Fruit fly (Drosophila melanogaster) whole organism, embryonic: ENCODE results near the gene Eig71Eg.

ENCODE experiments used
- Atf3 ChIP-seq: fragments of 200-800 bp; sonication (Bioruptor generic); optimal IDR thresholded peaks from 3 replicates; lab custom pipeline; 2016; ENCODE audit warnings: missing biosample characterization, missing genetic modification characterization
- Atf6 ChIP-seq: fragments of 200-800 bp; sonication (Bioruptor generic); IDR thresholded peaks from 2 replicates; pipeline ENCODE4 v1.3.6; 2022; ENCODE audit warnings: missing biosample characterization, missing genetic modification characterization
- Bdp1 ChIP-seq: fragments of 200-800 bp; sonication (Bioruptor generic); optimal IDR thresholded peaks from 3 replicates; lab custom pipeline; 2016; ENCODE audit warnings: missing biosample characterization, missing genetic modification characterization
- CG11398 ChIP-seq: fragments of 200-800 bp; sonication (Bioruptor generic); optimal IDR thresholded peaks from 2 replicates; lab custom pipeline; 2016; ENCODE audit warnings: missing biosample characterization, missing genetic modification characterization
- CG12744 ChIP-seq: fragments of 200-800 bp; sonication (Bioruptor generic); optimal IDR thresholded peaks from 2 replicates; lab custom pipeline; 2016; ENCODE audit warnings: missing biosample characterization, missing genetic modification characterization
- CG13296 ChIP-seq: fragments of 200-800 bp; sonication (Bioruptor generic); optimal IDR thresholded peaks from 3 replicates; lab custom pipeline; 2018; ENCODE audit warnings: missing biosample characterization, mild to moderate bottlenecking, missing genetic modification characterization
- CG13894 ChIP-seq: fragments of 200-800 bp; sonication (Bioruptor generic); optimal IDR thresholded peaks from 3 replicates; lab custom pipeline; 2018; ENCODE audit warnings: missing biosample characterization, mild to moderate bottlenecking, missing genetic modification characterization, moderate library complexity
- CG14710 ChIP-seq: fragments of 200-800 bp; sonication (Bioruptor generic); optimal IDR thresholded peaks from 3 replicates; lab custom pipeline; 2019; ENCODE audit warnings: missing biosample characterization, mild to moderate bottlenecking, missing genetic modification characterization, moderate library complexity
- CG14965 ChIP-seq: fragments of 200-800 bp; sonication (Bioruptor generic); optimal IDR thresholded peaks from 2 replicates; lab custom pipeline; 2016; ENCODE audit warnings: missing biosample characterization, missing genetic modification characterization, borderline replicate concordance
- CG15696 ChIP-seq: fragments of 200-800 bp; sonication (Bioruptor generic); optimal IDR thresholded peaks from 2 replicates; lab custom pipeline; 2019; ENCODE audit warnings: missing biosample characterization, mild to moderate bottlenecking, missing genetic modification characterization, moderate library complexity
- CG1647 ChIP-seq: fragments of 200-800 bp; sonication (Bioruptor generic); optimal IDR thresholded peaks from 3 replicates; lab custom pipeline; 2016; ENCODE audit warnings: missing biosample characterization, missing genetic modification characterization
- CG16815 ChIP-seq: fragments of 200-800 bp; sonication (Bioruptor generic); optimal IDR thresholded peaks from 3 replicates; lab custom pipeline; 2017; ENCODE audit warnings: missing biosample characterization, mild to moderate bottlenecking, missing genetic modification characterization
- CG3163 ChIP-seq: fragments of 200-800 bp; sonication (Bioruptor generic); optimal IDR thresholded peaks from 3 replicates; lab custom pipeline; 2016; ENCODE audit warnings: missing biosample characterization, missing genetic modification characterization
- CG33213 ChIP-seq: fragments of 200-800 bp; sonication (Bioruptor generic); optimal IDR thresholded peaks from 3 replicates; lab custom pipeline; 2016; ENCODE audit warnings: missing biosample characterization, missing genetic modification characterization
- CG33557 ChIP-seq: fragments of 200-800 bp; sonication (Bioruptor generic); optimal IDR thresholded peaks from 2 replicates; lab custom pipeline; 2019; ENCODE audit warnings: missing biosample characterization, mild to moderate bottlenecking, missing genetic modification characterization, moderate library complexity
- CG42726 ChIP-seq: fragments of 200-800 bp; sonication (Bioruptor generic); IDR thresholded peaks from 2 replicates; pipeline ENCODE4 v1.3.6; 2022; ENCODE audit warnings: missing biosample characterization, missing genetic modification characterization; ENCODE audit not compliant: partially characterized antibody
- CG4424 ChIP-seq: fragments of 200-800 bp; sonication (Bioruptor generic); optimal IDR thresholded peaks from 3 replicates; lab custom pipeline; 2016; ENCODE audit warnings: missing biosample characterization, missing genetic modification characterization
- CG4707 ChIP-seq: fragments of 200-800 bp; sonication (Bioruptor generic); optimal IDR thresholded peaks from 2 replicates; lab custom pipeline; 2018; ENCODE audit warnings: missing biosample characterization, mild to moderate bottlenecking, missing genetic modification characterization, moderate library complexity
- CG6683 ChIP-seq: fragments of 200-800 bp; sonication (Bioruptor generic); optimal IDR thresholded peaks from 2 replicates; lab custom pipeline; 2017; ENCODE audit warnings: missing biosample characterization, mild to moderate bottlenecking, missing genetic modification characterization, missing genetic modification reagents
- CG7928 ChIP-seq: fragments of 200-800 bp; sonication (Bioruptor generic); optimal IDR thresholded peaks from 2 replicates; lab custom pipeline; 2017; ENCODE audit warnings: missing biosample characterization, mild to moderate bottlenecking, missing genetic modification characterization
- CG8478 ChIP-seq: fragments of >200 bp; optimal IDR thresholded peaks from 2 replicates; lab custom pipeline; 2018
- CG8944 ChIP-seq: fragments of 200-800 bp; sonication (Bioruptor generic); optimal IDR thresholded peaks from 3 replicates; lab custom pipeline; 2016; ENCODE audit warnings: missing biosample characterization, missing genetic modification characterization
- CG9215 ChIP-seq: fragments of 200-800 bp; sonication (Bioruptor generic); IDR thresholded peaks from 2 replicates; pipeline ENCODE4 v1.3.6; 2022; ENCODE audit warnings: missing biosample characterization, missing genetic modification characterization
- CG9817 ChIP-seq: fragments of 200-800 bp; sonication (Bioruptor generic); optimal IDR thresholded peaks from 2 replicates; lab custom pipeline; 2018; ENCODE audit warnings: missing biosample characterization, mild to moderate bottlenecking, missing genetic modification characterization, moderate library complexity
- CTCF ChIP-seq: fragments of 200-800 bp; sonication (Bioruptor generic); optimal IDR thresholded peaks from 2 replicates; lab custom pipeline; 2017; ENCODE audit warnings: missing biosample characterization, mild to moderate bottlenecking, missing genetic modification characterization, moderate library complexity
- D19A ChIP-seq: fragments of 200-800 bp; optimal IDR thresholded peaks from 3 replicates; lab custom pipeline; 2019; ENCODE audit warnings: missing biosample characterization, mild to moderate bottlenecking, missing genetic modification characterization, moderate library complexity
- Hr78 ChIP-seq, 2 experiments: fragments of 200-800 bp in 1 of 2; fragments of >200 bp in 1 of 2; sonication (Bioruptor generic) in 1 of 2; optimal IDR thresholded peaks; 2 replicates each; lab custom pipeline; 2017 to 2019; ENCODE audit warnings: missing biosample characterization in 2 of 2, missing genetic modification characterization in 2 of 2, mild to moderate bottlenecking in 1 of 2, moderate library complexity in 1 of 2
- Nf-YB ChIP-seq: fragments of 200-800 bp; sonication (Bioruptor generic); optimal IDR thresholded peaks from 3 replicates; lab custom pipeline; 2019; ENCODE audit warnings: missing biosample characterization, mild to moderate bottlenecking, missing genetic modification characterization, moderate library complexity
- NfI ChIP-seq: fragments of 200-800 bp; sonication (Bioruptor generic); optimal IDR thresholded peaks from 3 replicates; lab custom pipeline; 2018; ENCODE audit warnings: missing biosample characterization, mild to moderate bottlenecking, missing genetic modification characterization, moderate library complexity
- Oaz ChIP-seq: fragments of 200-800 bp; sonication (Bioruptor generic); IDR thresholded peaks from 2 replicates; pipeline ENCODE4 v1.3.6; 2022; ENCODE audit warnings: missing biosample characterization, missing genetic modification characterization
- Side ChIP-seq: fragments of 200-800 bp; sonication (Bioruptor generic); optimal IDR thresholded peaks from 2 replicates; lab custom pipeline; 2016; ENCODE audit warnings: missing biosample characterization, missing genetic modification characterization
- Six4 ChIP-seq: fragments of 200-800 bp; sonication (Bioruptor generic); optimal IDR thresholded peaks from 2 replicates; lab custom pipeline; 2016; ENCODE audit warnings: missing biosample characterization, missing genetic modification characterization
- Taf1 ChIP-seq: fragments of 200-800 bp; sonication (Bioruptor generic); IDR thresholded peaks from 2 replicates; pipeline ENCODE4 v1.3.6; 2022; ENCODE audit warnings: missing biosample characterization, missing genetic modification characterization
- Tbp ChIP-seq: fragments of >200 bp; optimal IDR thresholded peaks from 2 replicates; lab custom pipeline; 2018; ENCODE audit warnings: missing biosample characterization, missing genetic modification characterization
- az2 ChIP-seq: fragments of 200-800 bp; sonication (Bioruptor generic); optimal IDR thresholded peaks from 3 replicates; lab custom pipeline; 2016; ENCODE audit warnings: missing biosample characterization, missing genetic modification characterization
- cg ChIP-seq: fragments of 200-800 bp; sonication (Bioruptor generic); optimal IDR thresholded peaks from 3 replicates; lab custom pipeline; 2019; ENCODE audit warnings: missing biosample characterization, mild to moderate bottlenecking, missing genetic modification characterization, moderate library complexity
- danr ChIP-seq: fragments of 200-800 bp; sonication (Bioruptor generic); IDR thresholded peaks from 2 replicates; pipeline ENCODE4 v1.3.6; 2022; ENCODE audit warnings: missing biosample characterization, missing genetic modification characterization
- fu2 ChIP-seq: fragments of 200-800 bp; sonication (Bioruptor generic); optimal IDR thresholded peaks from 2 replicates; lab custom pipeline; 2016; ENCODE audit warnings: missing biosample characterization, missing genetic modification characterization
- gro ChIP-seq: fragments of 200-800 bp; sonication (Bioruptor generic); optimal IDR thresholded peaks from 2 replicates; lab custom pipeline; 2016; ENCODE audit warnings: missing biosample characterization, missing genetic modification characterization
- gsb-n ChIP-seq: fragments of 200-800 bp; sonication (Bioruptor generic); optimal IDR thresholded peaks from 3 replicates; lab custom pipeline; 2018; ENCODE audit warnings: missing biosample characterization, mild to moderate bottlenecking, missing genetic modification characterization
- hth ChIP-seq: fragments of >200 bp; optimal IDR thresholded peaks from 2 replicates; lab custom pipeline; 2017; ENCODE audit warnings: inconsistent platforms
- lmd ChIP-seq: fragments of 200-800 bp; sonication (Bioruptor generic); IDR thresholded peaks from 2 replicates; pipeline ENCODE4 v1.3.6; 2022; ENCODE audit warnings: missing biosample characterization, missing genetic modification characterization
- luna ChIP-seq: fragments of 200-800 bp; sonication (Bioruptor generic); optimal IDR thresholded peaks from 2 replicates; lab custom pipeline; 2016; ENCODE audit warnings: missing biosample characterization, missing genetic modification characterization
- mam ChIP-seq: fragments of 200-800 bp; sonication (Bioruptor generic); optimal IDR thresholded peaks from 3 replicates; lab custom pipeline; 2016; ENCODE audit warnings: missing biosample characterization, missing genetic modification characterization
- oc ChIP-seq: fragments of 200-800 bp; sonication (Bioruptor generic); optimal IDR thresholded peaks from 2 replicates; lab custom pipeline; 2018; ENCODE audit warnings: missing biosample characterization, mild to moderate bottlenecking, missing genetic modification characterization, moderate library complexity
- otp ChIP-seq: fragments of 200-800 bp; sonication (Bioruptor generic); IDR thresholded peaks from 3 replicates; pipeline ENCODE4, ENCODE4 v1.3.6; 2022; ENCODE audit warnings: missing biosample characterization, missing genetic modification characterization
- phol ChIP-seq: fragments of 200-800 bp; sonication (Bioruptor generic); optimal IDR thresholded peaks from 3 replicates; lab custom pipeline; 2018; ENCODE audit warnings: missing biosample characterization, mild to moderate bottlenecking, missing genetic modification characterization, moderate library complexity
- pnt ChIP-seq: fragments of 200-800 bp; sonication (Bioruptor generic); optimal IDR thresholded peaks from 3 replicates; lab custom pipeline; 2016; ENCODE audit warnings: missing biosample characterization, missing genetic modification characterization
- pzg ChIP-seq: fragments of 200-800 bp; sonication (Bioruptor generic); optimal IDR thresholded peaks from 3 replicates; lab custom pipeline; 2018; ENCODE audit warnings: missing biosample characterization, mild to moderate bottlenecking, missing genetic modification characterization, moderate library complexity
- sens ChIP-seq: fragments of 200-800 bp; sonication (Bioruptor generic); peaks from one replicate; lab custom pipeline; 2016; ENCODE audit warnings: missing biosample characterization, missing genetic modification characterization
- sna ChIP-seq: fragments of 200-800 bp; sonication (Bioruptor generic); IDR thresholded peaks from 2 replicates; pipeline ENCODE4 v1.3.6; 2022; ENCODE audit warnings: missing biosample characterization, missing genetic modification characterization; ENCODE audit not compliant: partially characterized antibody
- vfl ChIP-seq: fragments of 200-800 bp; sonication (Bioruptor generic); optimal IDR thresholded peaks from 2 replicates; lab custom pipeline; 2016; ENCODE audit warnings: missing biosample characterization, missing genetic modification characterization
- zfh1 ChIP-seq: fragments of 200-800 bp; sonication (Bioruptor generic); IDR thresholded peaks from 3 replicates; pipeline ENCODE4 v1.3.6; 2022; ENCODE audit warnings: missing biosample characterization, missing genetic modification characterization

Eig71Eg gene

DNA sequence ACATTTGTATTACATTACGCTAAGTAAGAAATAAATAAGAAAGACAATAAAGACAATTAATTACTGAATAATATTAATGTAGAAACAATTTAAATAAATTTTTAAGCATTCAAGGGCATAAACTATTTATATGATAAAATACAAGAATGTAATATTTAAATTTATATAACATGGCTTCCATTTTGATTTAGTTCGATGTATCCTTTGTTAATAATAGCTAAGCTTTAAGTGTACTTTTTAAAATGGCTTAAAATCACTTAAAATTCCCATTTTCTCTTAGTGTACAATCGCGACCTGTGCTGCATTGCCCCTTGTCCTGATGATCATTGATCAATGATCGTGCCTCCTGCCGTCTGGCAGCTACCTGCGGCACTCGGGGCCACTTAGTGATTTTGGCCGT, 13.0 kb downstream of the Eig71Eg start (continued):
- TF ChIP-seq CG16815 (GFP tag; lab: Kevin White, UChicago) (peak; percentile 27), CG6683 (GFP tag; lab: Kevin White, UChicago) (no peak), D19A (peak; percentile 34), CG14710 (tag; lab: Kevin White, UChicago) (peak; percentile 69), CG9817 (tag; lab: Kevin White, UChicago) (no peak), Nf-YB (GFP tag; lab: Kevin White, UChicago) (peak; percentile 5), CG13894 (tag; lab: Kevin White, UChicago) (no peak), fu2 (GFP tag; lab: Kevin White, UChicago) (no peak), Side (GFP tag; lab: Kevin White, UChicago) (no peak), CG8478 (lab: Kevin White, UChicago) (no peak), sens (GFP tag; lab: Kevin White, UChicago) (peak; percentile 42), sna (no peak), CG9215 (no peak), Oaz (no peak), CG33557 (GFP tag; lab: Kevin White, UChicago) (peak; percentile 73), lmd (GFP tag; lab: Robert Waterston, UW) (no peak), CG42726 (GFP tag; lab: Robert Waterston, UW) (no peak), Hr78 (GFP tag; optimal IDR thresholded peaks at IDR 0.05; lab: Kevin White, UChicago) (no peak), CG4424 (GFP tag; lab: Kevin White, UChicago) (peak; percentile 13), zfh1 (0 out of 3 replicates have a peak, but pooled peaks have one; percentile 12), CG7928 (GFP tag; lab: Kevin White, UChicago) (no peak), CG4707 (no peak), CG14965 (no peak), gro (GFP tag; lab: Kevin White, UChicago) (no peak), Taf1 (GFP tag; lab: Robert Waterston, UW) (no peak), vfl (GFP tag; lab: Kevin White, UChicago) (no peak), Bdp1 (GFP tag; lab: Kevin White, UChicago) (no peak), NfI (no peak), CG1647 (GFP tag; lab: Kevin White, UChicago) (no peak), mam (GFP tag; lab: Kevin White, UChicago) (no peak), Atf6 (GFP tag; lab: Robert Waterston, UW) (no peak), CG33213 (GFP tag; lab: Kevin White, UChicago) (no peak), hth (no peak), Atf3 (GFP tag; lab: Kevin White, UChicago) (no peak), pnt (GFP tag; lab: Kevin White, UChicago) (no peak), pzg (no peak), Six4 (GFP tag; lab: Kevin White, UChicago) (no peak), oc (no peak), phol (tag; lab: Kevin White, UChicago) (peak; percentile 48), otp (GFP tag; lab: Robert Waterston, UW) (no peak), CG8944 (no peak), gsb-n (tag; lab: Kevin White, UChicago) (peak; percentile 19), az2 (GFP tag; lab: Kevin White, UChicago) (peak; percentile 12), luna (GFP tag; lab: Kevin White, UChicago) (no peak), CG15696 (peak; percentile 80), Tbp (no peak), CTCF (GFP tag; lab: Kevin White, UChicago) (no peak), CG12744 (GFP tag; lab: Kevin White, UChicago) (no peak), danr (GFP tag; lab: Robert Waterston, UW) (no peak), CG11398 (GFP tag; lab: Kevin White, UChicago) (no peak), CG3163 (GFP tag; lab: Kevin White, UChicago) (no peak), cg (GFP tag; lab: Kevin White, UChicago) (no peak), CG13296 (GFP tag; lab: Kevin White, UChicago) (no peak)
